Fruit fly (Drosophila melanogaster): ENCODE results near the gene nerfin-2.

- TF ChIP-seq CG11902 (GFP tag; optimal IDR thresholded peaks at IDR 0.05) (no peak), vri (GFP tag; optimal IDR thresholded peaks at IDR 0.05) (peak; percentile 50)
Observed at dm6 chr3R:10079267-10079987, 8.5 kb downstream of the nerfin-2 start.

Data from whole organism, prepupa.